Worm (Caenorhabditis elegans): ENCODE results near the gene glb-28.

glb-28 gene

DNA sequence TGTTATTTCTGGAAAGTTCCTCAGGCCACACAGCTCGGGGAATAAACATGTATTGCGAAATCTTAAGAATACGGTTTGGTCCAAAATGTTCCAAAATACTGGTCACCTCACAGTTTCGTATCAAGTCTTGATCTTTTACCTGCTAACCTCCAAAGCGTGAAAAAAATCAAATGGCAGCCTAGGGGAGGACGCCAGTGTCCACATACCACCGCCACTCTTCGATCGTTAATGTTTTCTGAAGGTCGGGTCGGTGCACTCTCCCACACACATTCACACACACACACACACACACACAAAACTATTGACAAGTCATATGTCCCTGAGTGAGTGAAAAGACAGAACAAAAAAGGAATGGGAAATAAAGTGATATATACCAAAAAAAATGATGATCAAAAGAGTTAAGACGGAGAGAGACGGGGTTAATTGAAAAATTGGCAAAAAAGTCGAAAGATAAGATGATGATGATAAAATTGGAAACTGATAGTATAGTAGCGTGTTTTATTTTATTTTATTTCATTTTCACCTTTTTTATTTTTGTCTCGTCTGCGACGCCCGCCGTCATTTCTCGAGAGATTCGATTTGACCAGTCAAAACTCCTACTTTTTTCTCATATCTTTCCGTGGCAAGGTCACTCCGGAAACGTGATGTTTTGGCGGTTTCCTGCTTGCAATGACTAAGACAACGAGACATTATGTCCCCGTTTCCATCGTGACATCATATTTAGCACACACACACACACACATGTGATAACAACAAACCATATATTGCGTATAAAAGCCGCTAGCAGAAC, 23.0 kb upstream of the glb-28 start, which contains the start of gene Y15E3A.5 (continued):
- TF ChIP-seq egl-13 (tag; optimal IDR thresholded peaks at IDR 0.05) (no peak), fkh-4 (tag; optimal IDR thresholded peaks at IDR 0.05; ENCODE audit: borderline replicate concordance) (no peak), nhr-76 (tag; optimal IDR thresholded peaks at IDR 0.05) (no peak), egl-27 (tag; optimal IDR thresholded peaks at IDR 0.05) (peak in 1 of 2 experiments; percentile 18), nhr-19 (GFP tag; conservative IDR thresholded peaks at IDR 0.05) (peak; percentile 49), isw-1 (GFP tag; IDR thresholded peaks at IDR 0.05) (no peak), ceh-63 (GFP tag; optimal IDR thresholded peaks at IDR 0.05) (no peak), sptf-1 (tag; optimal IDR thresholded peaks at IDR 0.05) (no peak), ceh-82 (tag; optimal IDR thresholded peaks at IDR 0.05) (peak in 1 of 3 experiments; percentile 23), snpc-4 (tag; optimal IDR thresholded peaks at IDR 0.05) (no peak), nhr-47 (tag; optimal IDR thresholded peaks at IDR 0.05) (peak; percentile 46), Y116A8C.19 (tag; optimal IDR thresholded peaks at IDR 0.05; ENCODE audit: borderline replicate concordance) (no peak)

DNA sequence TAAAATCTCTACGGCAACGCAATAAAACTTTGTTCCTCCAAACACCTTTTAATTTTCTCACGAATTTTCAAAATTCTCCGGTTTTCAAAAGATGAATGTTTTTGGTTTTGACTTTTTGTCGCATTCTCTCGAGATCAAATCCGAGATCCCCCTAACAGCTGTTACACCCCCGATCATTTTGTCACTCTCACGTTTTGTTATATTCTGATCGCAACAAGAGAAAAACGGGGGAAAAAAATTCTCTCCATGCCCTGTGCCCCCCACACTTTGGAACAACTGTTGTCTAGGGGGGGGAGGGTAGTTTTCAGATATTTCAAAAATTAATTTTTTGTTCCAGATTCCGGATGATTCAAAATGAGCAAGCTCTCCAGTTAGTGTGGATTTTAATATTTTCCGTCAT, 21.1 kb upstream of the glb-28 start:
- no peak for TF ChIP-seq ets-5 (GFP tag; IDR thresholded peaks at IDR 0.05)
- TF ChIP-seq skn-1 (tag; optimal IDR thresholded peaks at IDR 0.05), result peak; percentile 33
- no peak for TF ChIP-seq Y116A8C.19 (tag; optimal IDR thresholded peaks at IDR 0.05; ENCODE audit: borderline replicate concordance)
- no peak for TF ChIP-seq mef-2 (tag; optimal IDR thresholded peaks at IDR 0.05)
- no peak for TF ChIP-seq ceh-90 (tag; optimal IDR thresholded peaks at IDR 0.05)
- no peak for TF ChIP-seq sptf-1 (tag; optimal IDR thresholded peaks at IDR 0.05)
- TF ChIP-seq ceh-88 (GFP tag; IDR thresholded peaks at IDR 0.05), result no peak
- TF ChIP-seq dpl-1 (GFP tag; optimal IDR thresholded peaks at IDR 0.05), result no peak
- no peak for TF ChIP-seq ama-1 (optimal IDR thresholded peaks at IDR 0.05)
- no peak for TF ChIP-seq ceh-63 (GFP tag; optimal IDR thresholded peaks at IDR 0.05)
- no peak for TF ChIP-seq sup-37 (GFP tag; optimal IDR thresholded peaks at IDR 0.05)
- no peak for TF ChIP-seq unc-98 (GFP tag; IDR thresholded peaks at IDR 0.05)
- no peak for TF ChIP-seq C16A3.4 (tag; optimal IDR thresholded peaks at IDR 0.05)
- no peak for TF ChIP-seq efl-3 (GFP tag; optimal IDR thresholded peaks at IDR 0.05)
- TF ChIP-seq unc-130 (tag; optimal IDR thresholded peaks at IDR 0.05), result peak; percentile 54
- peak in 1 of 2 experiments; percentile 32 for TF ChIP-seq lsy-2 (tag; optimal IDR thresholded peaks at IDR 0.05)
- no peak for TF ChIP-seq nhr-77 (tag; optimal IDR thresholded peaks at IDR 0.05)
- no peak for TF ChIP-seq ceh-82 (tag; optimal IDR thresholded peaks at IDR 0.05)
- TF ChIP-seq C04F5.9 (tag; optimal IDR thresholded peaks at IDR 0.05), result no peak
- TF ChIP-seq swsn-7 (tag; optimal IDR thresholded peaks at IDR 0.05), result peak; percentile 7
- no peak for TF ChIP-seq nhr-28 (tag; optimal IDR thresholded peaks at IDR 0.05)
- no peak for TF ChIP-seq mab-9 (GFP tag; IDR thresholded peaks at IDR 0.05)
- no peak for TF ChIP-seq ztf-11 (tag; optimal IDR thresholded peaks at IDR 0.05)
- TF ChIP-seq egl-27 (tag; optimal IDR thresholded peaks at IDR 0.05), result no peak
- TF ChIP-seq nhr-47 (tag; optimal IDR thresholded peaks at IDR 0.05), result no peak
- TF ChIP-seq fkh-10 (GFP tag; optimal IDR thresholded peaks at IDR 0.05), result no peak
- peak; percentile 82 for TF ChIP-seq lin-14 (GFP tag; optimal IDR thresholded peaks at IDR 0.05)
- no peak for TF ChIP-seq lin-13 (GFP tag; optimal IDR thresholded peaks at IDR 0.05)
- no peak for TF ChIP-seq lir-3 (tag; optimal IDR thresholded peaks at IDR 0.05; ENCODE audit: poor library complexity)
- no peak for TF ChIP-seq nhr-90 (tag; optimal IDR thresholded peaks at IDR 0.05; ENCODE audit: poor library complexity)
- TF ChIP-seq nhr-11 (tag; optimal IDR thresholded peaks at IDR 0.05), result no peak
- no peak for TF ChIP-seq ces-1 (GFP tag; optimal IDR thresholded peaks at IDR 0.05)
- TF ChIP-seq unc-62 (GFP tag; optimal IDR thresholded peaks at IDR 0.05), result no peak
- no peak for TF ChIP-seq zip-4 (GFP tag; optimal IDR thresholded peaks at IDR 0.05)
- no peak for TF ChIP-seq nhr-84 (tag; optimal IDR thresholded peaks at IDR 0.05)
- no peak for TF ChIP-seq fkh-4 (tag; optimal IDR thresholded peaks at IDR 0.05; ENCODE audit: borderline replicate concordance)
- no peak for TF ChIP-seq egl-13 (tag; optimal IDR thresholded peaks at IDR 0.05)
- peak; percentile 77 for TF ChIP-seq rnt-1 (tag; optimal IDR thresholded peaks at IDR 0.05)
- TF ChIP-seq pqm-1 (tag; optimal IDR thresholded peaks at IDR 0.05), result no peak
- no peak for TF ChIP-seq F16B12.6 (tag; optimal IDR thresholded peaks at IDR 0.05)
- no peak for TF ChIP-seq hpl-2 (GFP tag; optimal IDR thresholded peaks at IDR 0.05)
- no peak for TF ChIP-seq elt-3 (tag; optimal IDR thresholded peaks at IDR 0.05)
- no peak for TF ChIP-seq aly-2 (tag; optimal IDR thresholded peaks at IDR 0.05)
- TF ChIP-seq unc-86 (tag; optimal IDR thresholded peaks at IDR 0.05), result no peak
- no peak for TF ChIP-seq fos-1 (tag; optimal IDR thresholded peaks at IDR 0.05)
